Fruit fly (Drosophila melanogaster) whole organism, embryonic: Measurements from ENCODE around the gene CG1532.

Source experiments
- Aef1 ChIP-seq: fragments of 200-800 bp; sonication (Bioruptor generic); IDR thresholded peaks from 3 replicates; pipeline ENCODE4 v1.3.6; 2022; ENCODE audit warnings: missing biosample characterization, missing genetic modification characterization
- Antp ChIP-seq: fragments of 200-800 bp; sonication (Bioruptor generic); optimal IDR thresholded peaks from 3 replicates; lab custom pipeline; 2016; ENCODE audit warnings: missing biosample characterization, missing genetic modification characterization
- Bgb ChIP-seq: fragments of 200-800 bp; sonication (Bioruptor generic); IDR thresholded peaks from 2 replicates; pipeline ENCODE4 v1.3.6; 2022; ENCODE audit warnings: missing biosample characterization, missing genetic modification characterization; ENCODE audit not compliant: partially characterized antibody
- BtbVII ChIP-seq: fragments of 200-800 bp; sonication (Bioruptor generic); optimal IDR thresholded peaks from 3 replicates; lab custom pipeline; 2017; ENCODE audit warnings: missing biosample characterization, mild to moderate bottlenecking, missing genetic modification characterization
- Bteb2 ChIP-seq: fragments of 200-800 bp; sonication (Bioruptor generic); optimal IDR thresholded peaks from 2 replicates; lab custom pipeline; 2016; ENCODE audit warnings: missing biosample characterization, missing genetic modification characterization
- CG10274 ChIP-seq: fragments of 200-800 bp; sonication (Bioruptor generic); optimal IDR thresholded peaks from 3 replicates; lab custom pipeline; 2017; ENCODE audit warnings: missing biosample characterization, mild to moderate bottlenecking, missing genetic modification characterization
- CG11695 ChIP-seq: fragments of 200-800 bp; sonication (Bioruptor generic); IDR thresholded peaks from 3 replicates; pipeline ENCODE4 v1.3.6; 2022; ENCODE audit warnings: missing biosample characterization, missing genetic modification characterization
- CG11723 ChIP-seq: fragments of 200-800 bp; sonication (Bioruptor generic); optimal IDR thresholded peaks from 2 replicates; lab custom pipeline; 2017; ENCODE audit warnings: missing biosample characterization, mild to moderate bottlenecking, missing genetic modification characterization
- CG12299 ChIP-seq: fragments of 200-800 bp; sonication (Bioruptor generic); optimal IDR thresholded peaks from 2 replicates; lab custom pipeline; 2018; ENCODE audit warnings: missing biosample characterization, mild to moderate bottlenecking, missing genetic modification characterization
- CG13296 ChIP-seq: fragments of 200-800 bp; sonication (Bioruptor generic); optimal IDR thresholded peaks from 3 replicates; lab custom pipeline; 2018; ENCODE audit warnings: missing biosample characterization, mild to moderate bottlenecking, missing genetic modification characterization
- CG15696 ChIP-seq: fragments of 200-800 bp; sonication (Bioruptor generic); optimal IDR thresholded peaks from 2 replicates; lab custom pipeline; 2019; ENCODE audit warnings: missing biosample characterization, mild to moderate bottlenecking, missing genetic modification characterization, moderate library complexity
- CG17361 ChIP-seq: fragments of 200-800 bp; sonication (Bioruptor generic); IDR thresholded peaks from 3 replicates; pipeline ENCODE4 v1.3.6; 2022; ENCODE audit warnings: missing biosample characterization, missing genetic modification characterization
- CG18599 ChIP-seq: fragments of 200-800 bp; sonication (Bioruptor generic); optimal IDR thresholded peaks from 3 replicates; lab custom pipeline; 2017; ENCODE audit warnings: missing biosample characterization, missing genetic modification characterization, mild to moderate bottlenecking, moderate library complexity, missing genetic modification reagents
- CG2678 ChIP-seq: fragments of 200-800 bp; sonication (Bioruptor generic); optimal IDR thresholded peaks from 3 replicates; lab custom pipeline; 2019; ENCODE audit warnings: missing biosample characterization, mild to moderate bottlenecking, missing genetic modification characterization, moderate library complexity
- CG2712 ChIP-seq: fragments of 200-800 bp; optimal IDR thresholded peaks from 3 replicates; lab custom pipeline; 2019; ENCODE audit warnings: missing biosample characterization, mild to moderate bottlenecking, missing genetic modification characterization, moderate library complexity
- CG3163 ChIP-seq: fragments of 200-800 bp; sonication (Bioruptor generic); optimal IDR thresholded peaks from 3 replicates; lab custom pipeline; 2016; ENCODE audit warnings: missing biosample characterization, missing genetic modification characterization
- CG34422 ChIP-seq: fragments of 200-800 bp; sonication (Bioruptor generic); IDR thresholded peaks from 3 replicates; pipeline ENCODE4 v1.3.6; 2022; ENCODE audit warnings: missing biosample characterization, missing genetic modification characterization
- CG6854 ChIP-seq: fragments of 200-800 bp; sonication (Bioruptor generic); optimal IDR thresholded peaks from 3 replicates; lab custom pipeline; 2017; ENCODE audit warnings: missing biosample characterization, mild to moderate bottlenecking, missing genetic modification characterization
- CG7556 ChIP-seq: fragments of 200-800 bp; sonication (Bioruptor generic); optimal IDR thresholded peaks from 2 replicates; lab custom pipeline; 2017; ENCODE audit warnings: missing biosample characterization, mild to moderate bottlenecking, missing genetic modification characterization
- CG9817 ChIP-seq: fragments of 200-800 bp; sonication (Bioruptor generic); optimal IDR thresholded peaks from 2 replicates; lab custom pipeline; 2018; ENCODE audit warnings: missing biosample characterization, mild to moderate bottlenecking, missing genetic modification characterization, moderate library complexity
- CrebB ChIP-seq: fragments of 200-800 bp; sonication (Bioruptor generic); optimal IDR thresholded peaks from 3 replicates; lab custom pipeline; 2018; ENCODE audit warnings: missing biosample characterization, mild to moderate bottlenecking, missing genetic modification characterization
- Ets97D ChIP-seq: fragments of 200-800 bp; sonication (Bioruptor generic); optimal IDR thresholded peaks from 3 replicates; lab custom pipeline; 2016; ENCODE audit warnings: missing biosample characterization, missing genetic modification characterization
- HHEX ChIP-seq: fragments of 200-800 bp; sonication (Bioruptor generic); optimal IDR thresholded peaks from 3 replicates; lab custom pipeline; 2017; ENCODE audit warnings: missing biosample characterization, mild to moderate bottlenecking, missing genetic modification characterization, missing genetic modification reagents
- Hmr ChIP-seq: fragments of 200-800 bp; sonication (Bioruptor generic); optimal IDR thresholded peaks from 3 replicates; lab custom pipeline; 2017; ENCODE audit warnings: mild to moderate bottlenecking, missing biosample characterization, missing genetic modification reagents, missing genetic modification characterization
- Myb ChIP-seq: fragments of 200-800 bp; sonication (Bioruptor generic); optimal IDR thresholded peaks from 2 replicates; lab custom pipeline; 2016; ENCODE audit warnings: missing biosample characterization, missing genetic modification characterization
- PHDP ChIP-seq: fragments of 200-800 bp; sonication (Bioruptor generic); optimal IDR thresholded peaks from 3 replicates; lab custom pipeline; 2018; ENCODE audit warnings: missing biosample characterization, mild to moderate bottlenecking, missing genetic modification characterization, moderate library complexity
- Ravus ChIP-seq: fragments of 200-800 bp; sonication (Bioruptor generic); IDR thresholded peaks from 2 replicates; pipeline ENCODE4 v1.3.6; 2022; ENCODE audit warnings: missing biosample characterization, missing genetic modification characterization
- Sox102F ChIP-seq: fragments of 200-800 bp; sonication (Bioruptor generic); optimal IDR thresholded peaks from 2 replicates; lab custom pipeline; 2018; ENCODE audit warnings: missing biosample characterization, mild to moderate bottlenecking, missing genetic modification characterization, moderate library complexity
- Stat92E ChIP-seq, 3 experiments: fragments of >200 bp in 2 of 3; fragments of 200-800 bp in 1 of 3; sonication (Bioruptor generic) in 1 of 3; optimal IDR thresholded peaks; 2 replicates each; lab custom pipeline; 2017 to 2019; ENCODE audit warnings: missing biosample characterization in 3 of 3, missing genetic modification characterization in 3 of 3, mild to moderate bottlenecking in 1 of 3, moderate library complexity in 1 of 3
- Xbp1 ChIP-seq: fragments of 200-800 bp; sonication (Bioruptor generic); optimal IDR thresholded peaks from 3 replicates; lab custom pipeline; 2016; ENCODE audit warnings: missing biosample characterization, mild to moderate bottlenecking, missing genetic modification characterization
- al ChIP-seq: fragments of 200-800 bp; sonication (Bioruptor generic); IDR thresholded peaks from 2 replicates; pipeline ENCODE4 v1.3.6; 2022; ENCODE audit warnings: missing biosample characterization, missing genetic modification characterization
- cad ChIP-seq: fragments of >200 bp; optimal IDR thresholded peaks from 2 replicates; lab custom pipeline; 2017; ENCODE audit warnings: missing biosample characterization, missing genetic modification characterization
- dmrt99B ChIP-seq: fragments of 200-800 bp; sonication (Bioruptor generic); optimal IDR thresholded peaks from 2 replicates; lab custom pipeline; 2018; ENCODE audit warnings: missing biosample characterization, mild to moderate bottlenecking, missing genetic modification characterization, moderate library complexity
- ems ChIP-seq: fragments of 200-800 bp; sonication (Bioruptor generic); optimal IDR thresholded peaks from 3 replicates; lab custom pipeline; 2016; ENCODE audit warnings: missing biosample characterization, missing genetic modification characterization
- eyg ChIP-seq: fragments of 200-800 bp; sonication (Bioruptor generic); optimal IDR thresholded peaks from 3 replicates; lab custom pipeline; 2016; ENCODE audit warnings: missing biosample characterization, missing genetic modification characterization
- gt ChIP-seq: fragments of 200-800 bp; sonication (Bioruptor generic); IDR thresholded peaks from 2 replicates; pipeline ENCODE4 v1.3.6; 2022; ENCODE audit warnings: missing biosample characterization, missing genetic modification characterization
- h ChIP-seq: fragments of >200 bp; optimal IDR thresholded peaks from 2 replicates; lab custom pipeline; 2017
- ind ChIP-seq: fragments of 200-800 bp; sonication (Bioruptor generic); optimal IDR thresholded peaks from 3 replicates; lab custom pipeline; 2016; ENCODE audit warnings: missing biosample characterization, missing genetic modification characterization
- kah ChIP-seq: fragments of 200-800 bp; sonication (Bioruptor generic); optimal IDR thresholded peaks from 2 replicates; lab custom pipeline; 2018; ENCODE audit warnings: missing biosample characterization, mild to moderate bottlenecking, missing genetic modification characterization
- lbe ChIP-seq: fragments of 200-800 bp; sonication (Bioruptor generic); optimal IDR thresholded peaks from 2 replicates; lab custom pipeline; 2016; ENCODE audit warnings: missing biosample characterization, mild to moderate bottlenecking, missing genetic modification characterization
- lov ChIP-seq, 2 experiments: fragments of 200-800 bp in 1 of 2; fragments of >200 bp in 1 of 2; sonication (Bioruptor generic) in 1 of 2; IDR thresholded peaks in 1 of 2; optimal IDR thresholded peaks in 1 of 2; 2 replicates in 1 of 2; 3 replicates in 1 of 2; pipeline versions ENCODE4 v1.3.6 to Lab custom; 2017 to 2022; ENCODE audit warnings: missing biosample characterization in 1 of 2, missing genetic modification characterization in 1 of 2
- nom ChIP-seq: fragments of 200-800 bp; sonication (Bioruptor generic); optimal IDR thresholded peaks from 2 replicates; lab custom pipeline; 2017; ENCODE audit warnings: missing biosample characterization, missing genetic modification characterization, mild to moderate bottlenecking, moderate library complexity, missing genetic modification reagents
- odd ChIP-seq: fragments of 200-800 bp; sonication (Bioruptor generic); optimal IDR thresholded peaks from 2 replicates; lab custom pipeline; 2017; ENCODE audit warnings: missing biosample characterization, mild to moderate bottlenecking, missing genetic modification characterization
- p53 ChIP-seq: fragments of 200-800 bp; sonication (Bioruptor generic); optimal IDR thresholded peaks from 2 replicates; lab custom pipeline; 2016; ENCODE audit warnings: missing biosample characterization, missing genetic modification characterization
- peb ChIP-seq: fragments of 200-800 bp; sonication (Bioruptor generic); IDR thresholded peaks from 2 replicates; pipeline ENCODE4 v1.3.6; 2022; ENCODE audit warnings: missing biosample characterization, missing genetic modification characterization
- pfk ChIP-seq: fragments of 200-800 bp; sonication (Bioruptor generic); optimal IDR thresholded peaks from 2 replicates; lab custom pipeline; 2018; ENCODE audit warnings: missing biosample characterization, mild to moderate bottlenecking, missing genetic modification characterization, moderate library complexity
- pho ChIP-seq: fragments of 200-800 bp; sonication (Bioruptor generic); optimal IDR thresholded peaks from 2 replicates; lab custom pipeline; 2016; ENCODE audit warnings: missing biosample characterization, missing genetic modification characterization
- prd ChIP-seq, 3 experiments: fragments of >200 bp in 2 of 3; fragments of 200-800 bp in 1 of 3; sonication (Bioruptor generic) in 1 of 3; optimal IDR thresholded peaks in 2 of 3; IDR thresholded peaks in 1 of 3; 2 replicates in 2 of 3; 3 replicates in 1 of 3; pipeline versions ENCODE4 v1.3.6 to Lab custom; 2017 to 2022; ENCODE audit warnings: missing biosample characterization in 1 of 3, missing genetic modification characterization in 1 of 3
- ro ChIP-seq: fragments of 200-800 bp; sonication (Bioruptor generic); IDR thresholded peaks from 2 replicates; pipeline ENCODE4 v1.3.6; 2022; ENCODE audit warnings: missing biosample characterization, missing genetic modification characterization
- sd ChIP-seq: fragments of 200-800 bp; sonication (Bioruptor generic); optimal IDR thresholded peaks from 3 replicates; lab custom pipeline; 2018; ENCODE audit warnings: missing biosample characterization, mild to moderate bottlenecking, missing genetic modification characterization, moderate library complexity

Gene CG1532

dm6 chrX:21072953-21073352, 44.8 kb upstream of the CG1532 start (continued):
- TF ChIP-seq ro (GFP tag; lab: Robert Waterston, UW) (no peak), Antp (GFP tag; lab: Kevin White, UChicago) (no peak), gt (GFP tag; lab: Robert Waterston, UW) (no peak), Xbp1 (GFP tag; lab: Kevin White, UChicago) (peak; percentile 14), pho (no peak), al (no peak), ind (GFP tag; lab: Kevin White, UChicago) (peak; percentile 28), kah (no peak), Ets97D (GFP tag; lab: Kevin White, UChicago) (no peak), ems (GFP tag; lab: Kevin White, UChicago) (no peak), CG15696 (tag; lab: Kevin White, UChicago) (peak; percentile 16), nom (peak; percentile 87), PHDP (peak; percentile 3), CG3163 (GFP tag; lab: Kevin White, UChicago) (no peak), eyg (GFP tag; lab: Kevin White, UChicago) (no peak), HHEX (GFP tag; lab: Kevin White, UChicago) (no peak), dmrt99B (tag; lab: Kevin White, UChicago) (peak; percentile 35), Ravus (GFP tag; lab: Robert Waterston, UW) (no peak), CG13296 (GFP tag; lab: Kevin White, UChicago) (no peak), CG10274 (no peak), Bteb2 (GFP tag; lab: Kevin White, UChicago) (no peak), Stat92E (GFP tag; optimal IDR thresholded peaks at IDR 0.05; lab: Kevin White, UChicago) (no peak), lbe (GFP tag; lab: Kevin White, UChicago) (peak; percentile 72), lov (optimal IDR thresholded peaks at IDR 0.05; lab: Kevin White, UChicago) (no peak), lov (GFP tag; IDR thresholded peaks at IDR 0.05; lab: Robert Waterston, UW) (no peak), CG12299 (no peak), CG11723 (GFP tag; lab: Kevin White, UChicago) (no peak), CG7556 (GFP tag; lab: Kevin White, UChicago) (no peak), CG2678 (tag; lab: Kevin White, UChicago) (peak; percentile 38), peb (no peak), Hmr (GFP tag; lab: Kevin White, UChicago) (no peak), odd (no peak), BtbVII (GFP tag; lab: Kevin White, UChicago) (no peak), Aef1 (GFP tag; lab: Robert Waterston, UW) (no peak), CG17361 (0 out of 3 replicates have a peak, but pooled peaks have one; percentile 19), CG2712 (peak; percentile 17), Sox102F (no peak), Bgb (no peak), CG34422 (GFP tag; lab: Robert Waterston, UW) (no peak), sd (tag; lab: Kevin White, UChicago) (no peak), Myb (no peak), p53 (GFP tag; lab: Kevin White, UChicago) (no peak), CrebB (no peak), CG18599 (GFP tag; lab: Kevin White, UChicago) (peak; percentile 39), CG11695 (GFP tag; lab: Robert Waterston, UW) (no peak), cad (GFP tag; lab: Kevin White, UChicago) (no peak), h (lab: Kevin White, UChicago) (no peak), CG6854 (GFP tag; lab: Kevin White, UChicago) (no peak), CG9817 (tag; lab: Kevin White, UChicago) (no peak), pfk (GFP tag; lab: Kevin White, UChicago) (no peak), prd (optimal IDR thresholded peaks at IDR 0.05; lab: Kevin White, UChicago) (no peak), prd (GFP tag; IDR thresholded peaks at IDR 0.05; lab: Robert Waterston, UW) (peak; percentile 48; the same call in 2 of the 3 replicates)
